Fruit fly (Drosophila melanogaster) whole organism, wandering third instar larva: Measurements from ENCODE around the gene Gr98b.

Experiments
- Abd-B ChIP-seq: fragments of >200 bp; optimal IDR thresholded peaks from 2 replicates; lab custom pipeline; 2017; ENCODE audit warnings: missing biosample characterization, missing genetic modification characterization
- CG9705 ChIP-seq: fragments of 200-800 bp; sonication (Bioruptor generic); optimal IDR thresholded peaks from 2 replicates; lab custom pipeline; 2018; ENCODE audit warnings: missing biosample characterization, mild to moderate bottlenecking, missing genetic modification characterization
- CrebA ChIP-seq: fragments of 200-800 bp; sonication (Bioruptor generic); optimal IDR thresholded peaks from 2 replicates; lab custom pipeline; 2016; ENCODE audit warnings: missing biosample characterization, mild to moderate bottlenecking, missing genetic modification characterization, borderline replicate concordance
- Dfd ChIP-seq: fragments of >200 bp; optimal IDR thresholded peaks from 2 replicates; lab custom pipeline; 2017; ENCODE audit warnings: missing biosample characterization, missing genetic modification characterization
- Dif ChIP-seq: fragments of 200-275, 200-300 bp; sonication (Bioruptor generic); optimal IDR thresholded peaks from 2 replicates; lab custom pipeline; 2018; ENCODE audit warnings: missing biosample characterization, missing genetic modification characterization; ENCODE audit not compliant: partially characterized antibody
- GATAd ChIP-seq: sonication (Bioruptor generic); optimal IDR thresholded peaks from 2 replicates; lab custom pipeline; 2016; ENCODE audit warnings: missing biosample characterization, missing genetic modification characterization
- HLH106 ChIP-seq: fragments of 200-800 bp; optimal IDR thresholded peaks from 3 replicates; lab custom pipeline; 2019; ENCODE audit warnings: missing biosample characterization, mild to moderate bottlenecking, missing genetic modification characterization, moderate library complexity
- Hnf4 ChIP-seq: fragments of 200-800 bp; sonication (Bioruptor generic); optimal IDR thresholded peaks from 2 replicates; lab custom pipeline; 2016; ENCODE audit warnings: missing biosample characterization, mild to moderate bottlenecking, missing genetic modification characterization
- Hr78 ChIP-seq: fragments of >200 bp; optimal IDR thresholded peaks from 2 replicates; lab custom pipeline; 2017; ENCODE audit warnings: missing biosample characterization, missing genetic modification characterization
- Jra ChIP-seq: sonication (Bioruptor generic); optimal IDR thresholded peaks from 2 replicates; lab custom pipeline; 2016; ENCODE audit warnings: missing biosample characterization, missing genetic modification characterization
- Myc ChIP-seq: fragments of >200 bp; optimal IDR thresholded peaks from 2 replicates; lab custom pipeline; 2017
- N ChIP-seq: fragments of >200 bp; optimal IDR thresholded peaks from 2 replicates; lab custom pipeline; 2018; ENCODE audit warnings: missing biosample characterization, missing external identifiers, missing genetic modification characterization
- OdsH ChIP-seq: fragments of 200-800 bp; sonication (Bioruptor generic); optimal IDR thresholded peaks from 2 replicates; lab custom pipeline; 2016; ENCODE audit warnings: missing biosample characterization, mild to moderate bottlenecking, missing genetic modification characterization
- Rel ChIP-seq, 2 experiments: fragments of 200-800 bp; sonication (Bioruptor generic) in 1 of 2; optimal IDR thresholded peaks; 2 replicates in 1 of 2; 3 replicates in 1 of 2; lab custom pipeline; 2016 to 2019; ENCODE audit warnings: mild to moderate bottlenecking in 2 of 2, missing biosample characterization in 2 of 2, missing genetic modification characterization in 2 of 2, moderate library complexity in 1 of 2
- Sp1 ChIP-seq: fragments of 200-800 bp; sonication (Bioruptor generic); optimal IDR thresholded peaks from 3 replicates; lab custom pipeline; 2019; ENCODE audit warnings: missing biosample characterization, mild to moderate bottlenecking, missing genetic modification characterization, moderate library complexity
- br ChIP-seq: fragments of 200-800 bp; sonication (Bioruptor generic); optimal IDR thresholded peaks from 2 replicates; lab custom pipeline; 2016; ENCODE audit warnings: missing biosample characterization, missing genetic modification characterization
- dsf ChIP-seq: sonication (Bioruptor generic); optimal IDR thresholded peaks from 2 replicates; lab custom pipeline; 2016; ENCODE audit warnings: missing biosample characterization, missing genetic modification characterization, borderline replicate concordance
- ey ChIP-seq: fragments of 200-800 bp; sonication (Bioruptor generic); optimal IDR thresholded peaks from 2 replicates; lab custom pipeline; 2016; ENCODE audit warnings: missing biosample characterization, missing genetic modification characterization
- foxo ChIP-seq, 2 experiments: fragments of 200-800 bp; sonication (Bioruptor generic); optimal IDR thresholded peaks; 2 replicates in 1 of 2; 3 replicates in 1 of 2; lab custom pipeline; 2016 to 2017; ENCODE audit warnings: missing biosample characterization in 2 of 2, missing genetic modification characterization in 2 of 2
- h ChIP-seq: fragments of 200-800 bp; sonication (Bioruptor generic); optimal IDR thresholded peaks from 3 replicates; lab custom pipeline; 2016; ENCODE audit warnings: missing biosample characterization, mild to moderate bottlenecking, missing genetic modification characterization
- jim ChIP-seq: fragments of 175-275, 200-325 bp; sonication (Bioruptor generic); optimal IDR thresholded peaks from 2 replicates; lab custom pipeline; 2016; ENCODE audit warnings: missing biosample characterization, mild to moderate bottlenecking, missing genetic modification characterization
- lola ChIP-seq: fragments of >200 bp; optimal IDR thresholded peaks from 2 replicates; lab custom pipeline; 2017; ENCODE audit warnings: missing biosample characterization, missing genetic modification characterization
- psq ChIP-seq: fragments of 200-800 bp; sonication (Bioruptor generic); optimal IDR thresholded peaks from 3 replicates; lab custom pipeline; 2017; ENCODE audit warnings: missing biosample characterization, mild to moderate bottlenecking, missing genetic modification characterization, moderate library complexity
- rgr ChIP-seq: fragments of 200-800 bp; sonication (Bioruptor generic); optimal IDR thresholded peaks from 3 replicates; lab custom pipeline; 2016; ENCODE audit warnings: missing biosample characterization, mild to moderate bottlenecking, missing genetic modification characterization
- sage ChIP-seq: fragments of 200-800 bp; sonication (Bioruptor generic); optimal IDR thresholded peaks from 2 replicates; lab custom pipeline; 2016; ENCODE audit warnings: missing biosample characterization, mild to moderate bottlenecking, missing genetic modification characterization
- sv ChIP-seq: fragments of 200-800 bp; sonication (Bioruptor generic); optimal IDR thresholded peaks from 3 replicates; lab custom pipeline; 2016; ENCODE audit warnings: missing biosample characterization, missing genetic modification characterization
- tai ChIP-seq: sonication (Bioruptor generic); optimal IDR thresholded peaks from 2 replicates; lab custom pipeline; 2016; ENCODE audit warnings: missing biosample characterization, missing genetic modification characterization
- woc ChIP-seq: sonication (Bioruptor generic); optimal IDR thresholded peaks from 2 replicates; lab custom pipeline; 2016; ENCODE audit warnings: missing biosample characterization, mild to moderate bottlenecking, missing genetic modification characterization

Gene Gr98b

DNA sequence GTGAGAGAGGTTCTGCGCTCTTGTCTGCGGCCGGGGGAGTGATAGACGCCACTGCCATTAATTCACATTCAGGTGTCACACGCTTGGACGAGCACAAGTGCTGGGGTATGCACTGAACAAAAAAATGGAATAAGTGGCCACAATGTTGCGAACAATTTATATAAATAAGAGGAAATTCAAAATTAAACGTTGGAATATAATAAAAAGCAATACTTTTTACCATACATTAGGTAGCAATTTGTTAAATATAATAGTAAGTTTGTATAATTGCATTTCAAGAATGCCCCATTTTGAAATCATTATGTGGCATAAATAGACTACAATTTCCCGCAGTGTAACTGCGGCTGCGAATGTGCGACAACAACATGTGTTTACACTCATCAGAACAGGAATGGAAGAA is 22.4 kb upstream of the Gr98b start:
- TF ChIP-seq Dif (GFP tag; lab: Kevin White, UChicago) = no peak

DNA sequence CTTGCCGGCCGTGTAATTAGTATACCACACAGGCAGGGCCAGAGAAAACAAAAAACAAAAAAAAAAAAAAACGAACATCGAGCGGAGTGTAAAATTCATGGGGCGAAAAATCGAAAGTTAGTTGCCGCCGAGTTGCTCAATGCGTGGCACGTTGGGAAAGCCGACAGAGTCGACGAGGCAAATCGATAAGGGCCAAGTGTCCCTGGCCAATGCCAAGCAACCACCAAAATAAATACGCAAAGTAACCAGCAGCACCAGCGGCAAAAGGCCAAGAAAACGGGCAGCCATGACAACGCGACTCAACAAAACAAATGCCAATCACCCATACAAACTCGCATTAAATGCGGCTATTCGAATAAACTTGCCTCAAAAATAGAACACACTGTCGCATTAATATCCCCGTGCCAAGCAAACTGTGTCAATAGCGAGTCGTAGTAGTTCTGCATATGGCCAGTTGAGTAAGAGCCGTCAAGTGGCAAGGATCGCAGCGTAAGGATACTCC is 21.8 kb upstream of the Gr98b start, which contains the start of gene CG12885:
CG12885 (plus strand) TSS at position 452 of the 502 bp plus-strand sequence.
- TF ChIP-seq dsf (GFP tag; lab: Kevin White, UChicago) (no peak), N (GFP tag; lab: Kevin White, UChicago) (no peak), Dif (GFP tag; lab: Kevin White, UChicago) (no peak), br (GFP tag; lab: Kevin White, UChicago) (no peak), Sp1 (no peak), woc (no peak), sage (no peak), Myc (lab: Kevin White, UChicago) (no peak), foxo (GFP tag; optimal IDR thresholded peaks at IDR 0.05; lab: Kevin White, UChicago) (no peak), GATAd (GFP tag; lab: Kevin White, UChicago) (no peak), jim (no peak), psq (GFP tag; lab: Kevin White, UChicago) (no peak), Abd-B (GFP tag; lab: Kevin White, UChicago) (no peak), Hr78 (GFP tag; lab: Kevin White, UChicago) (no peak), HLH106 (tag; lab: Kevin White, UChicago) (no peak), CG9705 (GFP tag; lab: Kevin White, UChicago) (no peak)

DNA sequence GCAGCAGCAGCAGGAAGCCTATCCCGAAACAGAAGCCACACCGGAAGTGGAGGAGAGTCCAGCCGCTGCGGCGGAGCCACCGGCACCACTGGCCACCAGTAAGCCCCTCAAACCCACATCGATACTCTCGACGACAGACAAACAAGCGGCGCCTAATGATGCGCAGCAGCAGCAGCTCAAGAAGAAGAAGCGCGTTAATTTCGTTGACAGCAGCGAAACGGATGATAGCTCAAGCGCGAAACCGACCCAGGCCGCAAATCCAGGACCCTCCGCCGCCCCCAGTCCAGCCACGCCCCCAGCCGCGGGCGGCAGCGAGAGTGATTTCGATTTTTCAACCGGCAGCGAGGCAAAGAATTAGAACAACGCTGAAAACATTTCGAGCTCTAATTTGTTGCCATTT is 9.1 kb upstream of the Gr98b start:
- TF ChIP-seq Dfd (GFP tag; lab: Kevin White, UChicago) (peak; percentile 93), h (GFP tag; lab: Kevin White, UChicago) (no peak)
- TF ChIP-seq, all 38 proteins: peak for 1

DNA sequence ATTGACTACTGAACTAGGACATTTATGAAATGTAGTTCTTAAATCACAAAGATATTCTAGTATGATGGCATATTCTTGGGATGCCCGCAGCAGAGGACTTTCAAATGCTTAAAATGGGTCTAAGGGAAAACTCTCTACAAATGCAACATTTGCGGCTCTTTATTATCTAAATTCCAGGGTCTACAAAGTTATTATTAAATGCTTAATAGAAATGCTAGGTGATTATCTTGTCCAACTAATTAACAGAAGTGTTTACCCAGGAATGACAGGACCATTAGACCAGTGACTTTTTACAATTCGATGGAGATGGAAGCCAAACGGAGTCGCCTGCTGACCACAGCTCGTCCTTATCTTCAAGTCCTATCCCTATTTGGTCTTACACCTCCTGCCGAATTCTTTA is 1.8 kb downstream of the Gr98b start, which contains the start of gene Gr98c:
Gr98c (plus strand) TSS at position 301 of the 400 bp plus-strand sequence.
- TF ChIP-seq Hnf4 (no peak), OdsH (GFP tag; lab: Kevin White, UChicago) (no peak), woc (no peak), tai (GFP tag; lab: Kevin White, UChicago) (no peak), Sp1 (no peak), dsf (GFP tag; lab: Kevin White, UChicago) (no peak), GATAd (GFP tag; lab: Kevin White, UChicago) (no peak), rgr (GFP tag; lab: Kevin White, UChicago) (no peak), sv (GFP tag; lab: Kevin White, UChicago) (no peak), Jra (GFP tag; lab: Kevin White, UChicago) (no peak), Dfd (GFP tag; lab: Kevin White, UChicago) (no peak), lola (no peak), ey (GFP tag; lab: Kevin White, UChicago) (no peak), Dif (GFP tag; lab: Kevin White, UChicago) (no peak)

DNA sequence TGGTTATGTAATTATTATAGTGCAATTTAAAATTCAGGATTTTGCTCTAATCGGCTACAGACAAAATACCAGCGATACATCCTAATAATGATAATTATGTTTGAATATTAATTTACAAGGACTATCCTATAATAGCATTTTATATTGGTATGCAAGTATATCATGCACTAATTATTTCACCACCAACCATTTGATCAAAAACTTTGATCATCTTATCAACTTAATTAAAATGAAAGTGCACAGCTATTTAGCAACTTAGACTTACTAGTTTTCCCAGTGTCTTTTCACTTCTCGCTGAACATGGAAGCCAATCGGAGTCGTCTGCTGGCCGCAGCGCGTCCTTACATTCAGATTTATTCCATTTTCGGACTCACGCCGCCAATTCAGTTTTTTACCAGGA is 3.5 kb downstream of the Gr98b start, which contains the start of gene Gr98d:
Gr98d (plus strand) TSS at position 301 of the 400 bp plus-strand sequence.
- TF ChIP-seq ey (GFP tag; lab: Kevin White, UChicago) (no peak), h (GFP tag; lab: Kevin White, UChicago) (no peak), sage (no peak), CrebA (GFP tag; lab: Kevin White, UChicago) (no peak), sv (GFP tag; lab: Kevin White, UChicago) (no peak), Jra (GFP tag; lab: Kevin White, UChicago) (no peak), HLH106 (tag; lab: Kevin White, UChicago) (no peak), N (GFP tag; lab: Kevin White, UChicago) (no peak), Abd-B (GFP tag; lab: Kevin White, UChicago) (no peak), lola (no peak)

DNA sequence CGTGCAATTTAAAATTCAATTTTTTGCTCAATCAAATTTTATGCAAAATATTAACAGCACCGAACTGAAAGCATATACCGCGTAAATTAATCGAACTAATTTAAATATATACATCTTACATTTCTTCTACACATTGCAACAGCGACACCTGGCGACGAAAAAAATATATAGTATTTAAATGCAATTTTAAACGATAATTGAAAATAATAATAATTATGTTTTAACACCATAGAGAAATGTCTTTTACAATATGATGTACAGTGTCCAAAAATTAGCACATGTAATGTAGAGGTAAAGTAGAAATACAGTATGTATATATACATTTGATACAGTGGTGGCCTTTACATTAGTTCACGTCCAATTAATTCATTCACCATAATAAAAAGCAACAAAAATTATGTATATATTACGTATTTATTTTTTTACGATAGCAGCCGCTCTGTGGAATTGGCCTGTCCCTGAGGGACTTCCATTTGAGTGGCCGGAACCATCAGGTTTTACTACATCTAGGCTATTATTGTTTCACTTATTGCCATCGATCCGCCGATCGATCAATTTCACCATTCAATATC is 5.2 kb downstream of the Gr98b start:
- TF ChIP-seq Rel (GFP tag; optimal IDR thresholded peaks at IDR 0.05; lab: Kevin White, UChicago) = no peak
- TF ChIP-seq Rel (tag; optimal IDR thresholded peaks at IDR 0.05; lab: Kevin White, UChicago) = no peak
- peak; percentile 28 for TF ChIP-seq Myc (lab: Kevin White, UChicago)
